Worm (Caenorhabditis elegans): ENCODE data around the gene ZK813.5.
A peak's percentile ranks its signal among the peaks of the same experiment; 100 is the strongest.

ZK813.5 gene

DNA sequence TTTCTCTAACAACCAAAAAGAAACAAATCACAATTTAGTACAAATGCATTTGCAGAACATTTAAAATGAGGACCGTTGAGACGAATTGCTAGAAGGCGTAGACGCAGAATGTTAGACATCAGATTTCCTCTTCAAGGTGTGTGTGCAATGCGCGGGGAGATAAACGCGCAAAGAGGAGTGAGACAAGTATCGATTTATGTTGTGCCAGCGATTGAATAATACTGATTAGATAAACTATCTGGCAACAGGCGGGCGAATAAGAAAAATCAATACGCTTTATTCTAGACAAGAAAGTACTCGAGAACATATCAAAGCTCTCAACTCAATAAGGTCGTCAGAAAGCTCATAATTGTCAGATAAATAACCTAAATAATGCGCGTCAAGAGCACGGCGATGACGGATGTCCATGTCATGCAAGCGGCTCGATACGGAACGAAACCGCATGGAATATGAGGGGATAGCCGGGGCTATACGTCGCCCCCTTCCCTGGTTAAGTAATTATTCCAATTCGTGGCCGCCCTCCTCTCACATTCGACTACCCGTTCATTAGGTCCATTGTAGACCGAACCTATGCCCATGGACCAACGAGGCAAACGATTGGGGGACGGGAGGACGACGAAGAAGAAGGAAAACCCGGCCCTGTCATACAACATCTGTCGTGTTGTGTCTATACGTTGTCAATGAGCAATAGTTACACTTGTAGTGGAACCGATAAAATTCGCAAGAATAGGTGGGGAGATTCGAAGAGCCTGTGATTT lies 16.2 kb upstream of the ZK813.5 start:
- TF ChIP-seq php-3 (GFP tag; IDR thresholded peaks at IDR 0.05) = no peak
- TF ChIP-seq saeg-2 (GFP tag; IDR thresholded peaks at IDR 0.05) = no peak
- no peak for TF ChIP-seq aly-2 (tag; optimal IDR thresholded peaks at IDR 0.05)
- TF ChIP-seq F10B5.3 (tag; optimal IDR thresholded peaks at IDR 0.05) = no peak
- TF ChIP-seq ama-1 (optimal IDR thresholded peaks at IDR 0.05) = no peak
- TF ChIP-seq F49E8.2 (tag; optimal IDR thresholded peaks at IDR 0.05; ENCODE audit: borderline replicate concordance) = no peak
- no peak for TF ChIP-seq duxl-1 (tag; optimal IDR thresholded peaks at IDR 0.05; ENCODE audit: poor library complexity)
- no peak for TF ChIP-seq mdt-29 (GFP tag; IDR thresholded peaks at IDR 0.05)
- TF ChIP-seq nhr-77 (tag; optimal IDR thresholded peaks at IDR 0.05) = no peak
- TF ChIP-seq snpc-1.2 (GFP tag; IDR thresholded peaks at IDR 0.05) = no peak
- no peak for TF ChIP-seq madf-5 (GFP tag; IDR thresholded peaks at IDR 0.05)
- TF ChIP-seq lim-7 (GFP tag; IDR thresholded peaks at IDR 0.05) = no peak
- TF ChIP-seq T26A8.4 (GFP tag; IDR thresholded peaks at IDR 0.05) = no peak

DNA sequence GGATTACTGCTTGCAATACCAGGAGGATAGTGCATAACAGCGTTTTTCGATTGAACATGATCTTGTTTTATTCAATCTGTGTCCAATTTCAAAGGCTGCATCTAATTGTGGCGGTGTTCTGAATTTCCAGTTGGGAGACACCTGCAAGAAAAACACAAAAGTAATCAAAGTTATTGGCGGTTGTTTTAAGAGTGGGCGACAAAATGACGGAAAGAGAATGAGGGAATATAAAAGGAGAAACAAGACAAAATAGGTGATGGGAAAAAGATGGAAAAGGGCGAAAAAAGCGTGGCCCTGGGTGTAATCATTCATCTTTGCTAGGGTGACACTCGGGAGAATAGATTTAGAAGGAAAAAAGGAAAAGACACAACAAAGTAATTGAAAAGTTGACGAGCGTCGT lies 14.8 kb upstream of the ZK813.5 start, which contains the start of the genes ZK377.15 and sax-3:
Gene ZK377.15, minus strand, starts transcription at position 101 of the 400 bp plus-strand sequence.
Gene sax-3, minus strand, starts transcription at position 143 of the 400 bp plus-strand sequence.
- TF ChIP-seq skn-1 (tag; optimal IDR thresholded peaks at IDR 0.05) (no peak), Y75B8A.6 (GFP tag; IDR thresholded peaks at IDR 0.05) (no peak), nhr-77 (tag; optimal IDR thresholded peaks at IDR 0.05) (no peak), unc-62 (GFP tag; optimal IDR thresholded peaks at IDR 0.05 in 1 of 2) (no peak), unc-62 (tag; optimal IDR thresholded peaks at IDR 0.05) (no peak), ceh-82 (tag; optimal IDR thresholded peaks at IDR 0.05) (no peak), vab-7 (GFP tag; IDR thresholded peaks at IDR 0.05) (no peak), zfp-2 (tag; optimal IDR thresholded peaks at IDR 0.05) (no peak), tag-97 (GFP tag; IDR thresholded peaks at IDR 0.05) (no peak), fos-1 (tag; optimal IDR thresholded peaks at IDR 0.05) (no peak), Y5F2A.4 (GFP tag; optimal IDR thresholded peaks at IDR 0.05) (no peak), lin-1 (GFP tag; IDR thresholded peaks at IDR 0.05) (no peak), ama-1 (optimal IDR thresholded peaks at IDR 0.05) (no peak), arid-1 (GFP tag; conservative IDR thresholded peaks at IDR 0.05) (no peak), php-3 (GFP tag; IDR thresholded peaks at IDR 0.05) (no peak), ztf-11 (tag; optimal IDR thresholded peaks at IDR 0.05) (no peak), D1046.2 (GFP tag; IDR thresholded peaks at IDR 0.05) (no peak), ceh-32 (tag; optimal IDR thresholded peaks at IDR 0.05; ENCODE audit: poor library complexity) (no peak), nhr-111 (GFP tag; optimal IDR thresholded peaks at IDR 0.05) (no peak), zag-1 (tag; optimal IDR thresholded peaks at IDR 0.05) (no peak), hif-1 (tag; optimal IDR thresholded peaks at IDR 0.05) (no peak)

DNA sequence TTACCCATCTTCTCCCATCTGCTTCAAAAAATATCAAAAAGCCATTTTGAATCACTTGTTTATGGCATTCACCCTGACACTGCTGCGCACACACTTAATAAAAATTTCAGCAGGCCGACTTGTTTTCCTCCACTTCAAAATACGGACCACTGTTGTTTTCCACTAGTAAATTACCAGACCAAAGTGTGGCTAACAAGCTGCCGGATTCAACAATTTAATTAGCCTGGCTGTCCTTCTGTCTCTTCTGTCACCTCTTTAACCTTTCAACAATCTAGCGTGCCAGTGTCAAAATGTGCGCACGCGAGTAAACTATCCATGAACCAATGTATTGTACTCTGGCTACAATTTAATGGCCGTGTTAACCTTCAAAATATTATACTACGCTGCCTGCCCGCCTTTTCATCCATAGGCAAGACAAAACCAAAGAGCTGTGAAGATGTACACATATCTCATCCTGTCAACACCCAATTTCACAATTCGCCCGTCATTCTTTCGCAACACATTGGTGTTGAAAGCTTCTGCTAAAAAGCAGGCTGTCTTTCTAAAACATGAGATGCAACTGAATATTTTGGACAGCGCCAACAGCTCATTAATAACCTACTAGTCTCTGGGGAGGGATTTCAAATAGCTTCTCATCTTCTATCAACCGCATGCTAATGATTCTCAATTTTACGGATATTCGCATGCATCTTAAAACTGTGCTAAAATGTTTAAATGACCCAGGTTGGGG lies 13.5 kb upstream of the ZK813.5 start:
- TF ChIP-seq nhr-25 (tag; optimal IDR thresholded peaks at IDR 0.05; ENCODE audit: borderline replicate concordance, insufficient read depth) = no peak
- TF ChIP-seq T20F7.1 (GFP tag; optimal IDR thresholded peaks at IDR 0.05) = no peak
- TF ChIP-seq unc-39 (tag; optimal IDR thresholded peaks at IDR 0.05) = no peak
- TF ChIP-seq saeg-2 (GFP tag; IDR thresholded peaks at IDR 0.05) = 0 out of 2 replicates have a peak, but pooled peaks have one; percentile 21

DNA sequence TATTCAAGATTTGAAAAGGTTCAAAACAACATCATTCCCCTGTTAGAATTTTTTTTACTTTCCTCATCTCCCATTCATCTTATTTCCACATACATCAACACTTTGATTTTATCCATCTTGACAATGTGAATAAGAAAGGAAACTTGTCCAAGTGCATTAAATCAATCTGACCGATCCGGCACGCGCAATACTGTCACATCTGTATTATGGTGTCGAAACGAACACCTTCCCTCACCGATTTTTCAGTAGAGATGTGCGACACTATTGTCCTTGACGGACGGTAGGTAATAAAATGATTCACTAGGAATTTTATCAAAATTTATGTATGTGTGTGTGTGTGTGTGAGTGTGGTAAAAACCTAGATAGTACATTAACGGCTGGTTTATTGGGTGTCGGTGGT lies 12.9 kb upstream of the ZK813.5 start:
- TF ChIP-seq mep-1 (tag; optimal IDR thresholded peaks at IDR 0.05) (no peak), spr-3 (GFP tag; optimal IDR thresholded peaks at IDR 0.05) (no peak), duxl-1 (tag; optimal IDR thresholded peaks at IDR 0.05; ENCODE audit: poor library complexity) (no peak), ZK546.5 (tag; optimal IDR thresholded peaks at IDR 0.05) (no peak), unc-62 (GFP tag; optimal IDR thresholded peaks at IDR 0.05 in 1 of 2) (peak in 1 of 2 experiments; percentile 42), unc-62 (tag; optimal IDR thresholded peaks at IDR 0.05) (no peak)

Data from whole organism, L4 larva.